Fruit fly (Drosophila melanogaster): Measurements from ENCODE around the gene tow.
A peak's percentile ranks its signal among the peaks of the same experiment; 100 is the strongest.

The tow gene

DNA sequence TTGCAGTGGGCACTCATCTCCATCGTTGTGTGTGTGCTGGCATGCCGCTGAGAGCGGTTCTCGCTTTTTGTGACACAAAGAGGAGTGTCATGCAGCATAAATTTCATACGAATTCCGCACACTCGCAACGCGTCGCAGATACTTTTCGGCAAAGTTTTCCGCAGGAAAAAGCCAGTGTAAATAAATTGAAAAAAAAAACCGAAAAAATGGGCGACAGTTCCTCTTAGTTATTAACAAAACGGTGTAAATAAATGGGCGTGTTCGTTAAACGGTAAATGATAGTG is at the start of gene tow:
TSS of gene tow (plus strand) at position 26 of the 284 bp plus-strand sequence.
- TF ChIP-seq cg (GFP tag; optimal IDR thresholded peaks at IDR 0.05) (no peak), sens (GFP tag) (peak; percentile 37), chinmo (GFP tag; IDR thresholded peaks at IDR 0.05; ENCODE audit: partially characterized antibody) (peak; percentile 69; the same call in 1 of the 4 replicates), ato (GFP tag; IDR thresholded peaks at IDR 0.05; ENCODE audit: partially characterized antibody) (no peak), CG3163 (GFP tag; optimal IDR thresholded peaks at IDR 0.05) (peak; percentile 13), Eip74EF (GFP tag; optimal IDR thresholded peaks at IDR 0.05) (no peak), Trl (optimal IDR thresholded peaks at IDR 0.05) (peak in 1 of 2 experiments; percentile 17), Trl (GFP tag; optimal IDR thresholded peaks at IDR 0.05) (no peak), rib (GFP tag; IDR thresholded peaks at IDR 0.05) (peak; percentile 40; the same call in 1 of the 2 replicates), CG6689 (GFP tag; IDR thresholded peaks at IDR 0.05) (0 out of 2 replicates have a peak, but pooled peaks have one; percentile 20), wek (GFP tag; optimal IDR thresholded peaks at IDR 0.05) (no peak), ewg (GFP tag; optimal IDR thresholded peaks at IDR 0.05) (peak; percentile 11), sd (tag; optimal IDR thresholded peaks at IDR 0.05) (peak; percentile 76), CG31365 (tag; optimal IDR thresholded peaks at IDR 0.05) (no peak), HLH4C (GFP tag; IDR thresholded peaks at IDR 0.05; ENCODE audit: partially characterized antibody) (no peak), vnd (GFP tag; IDR thresholded peaks at IDR 0.05; ENCODE audit: partially characterized antibody) (0 out of 3 replicates have a peak, but pooled peaks have one; percentile 7), CG2712 (tag; optimal IDR thresholded peaks at IDR 0.05) (no peak), Ets65A (GFP tag) (no peak), jigr1 (GFP tag; IDR thresholded peaks at IDR 0.05) (no peak), CG6175 (GFP tag; IDR thresholded peaks at IDR 0.05) (0 out of 3 replicates have a peak, but pooled peaks have one; percentile 21), Hmx (GFP tag; optimal IDR thresholded peaks at IDR 0.05) (no peak), gfzf (GFP tag; optimal IDR thresholded peaks at IDR 0.05) (no peak), ci (GFP tag; IDR thresholded peaks at IDR 0.05) (peak; percentile 41; the same call in 1 of the 3 replicates), CG4328 (GFP tag; optimal IDR thresholded peaks at IDR 0.05) (no peak), nerfin-1 (tag; optimal IDR thresholded peaks at IDR 0.05) (peak; percentile 95)

DNA sequence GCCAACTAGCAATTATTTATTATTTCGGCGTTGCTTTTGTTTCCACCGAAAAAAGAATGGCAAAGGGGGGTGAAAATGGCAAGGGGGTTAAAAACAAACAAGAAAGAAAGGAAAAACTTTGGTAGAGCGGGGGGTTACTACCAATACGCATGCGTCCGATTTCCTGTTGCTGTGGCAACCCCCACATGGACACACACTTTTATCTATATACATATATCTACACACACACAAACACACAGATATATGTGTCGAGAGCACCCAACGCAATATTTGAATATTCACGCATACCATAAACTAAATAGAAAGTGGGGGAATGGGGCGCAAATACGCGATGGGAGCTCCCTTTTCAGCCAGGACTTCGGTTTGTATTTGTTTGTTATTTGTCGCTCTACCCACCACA is 43.4 kb upstream of the tow start:
- TF ChIP-seq abd-A (tag; optimal IDR thresholded peaks at IDR 0.05) (peak; percentile 90), CG4328 (GFP tag; optimal IDR thresholded peaks at IDR 0.05) (no peak), CG9876 (GFP tag; optimal IDR thresholded peaks at IDR 0.05) (no peak), seq (GFP tag; IDR thresholded peaks at IDR 0.05) (peak; percentile 20; the same call in 1 of the 2 replicates), cg (GFP tag; optimal IDR thresholded peaks at IDR 0.05) (peak; percentile 59), Chrac-16 (GFP tag; optimal IDR thresholded peaks at IDR 0.05) (no peak), chinmo (GFP tag; IDR thresholded peaks at IDR 0.05; ENCODE audit: partially characterized antibody) (0 out of 4 replicates have a peak, but pooled peaks have one; percentile 40), scrt (GFP tag; optimal IDR thresholded peaks at IDR 0.05) (peak; percentile 61), crol (GFP tag; IDR thresholded peaks at IDR 0.05) (peak; percentile 69), yki (optimal IDR thresholded peaks at IDR 0.05) (no peak), sim (GFP tag; IDR thresholded peaks at IDR 0.05) (no peak), CG1602 (GFP tag; optimal IDR thresholded peaks at IDR 0.05) (no peak), dpn (GFP tag; optimal IDR thresholded peaks at IDR 0.05) (no peak), esg (GFP tag; conservative IDR thresholded peaks at IDR 0.05) (no peak), CG4854 (GFP tag; optimal IDR thresholded peaks at IDR 0.05) (no peak), MTF-1 (GFP tag; optimal IDR thresholded peaks at IDR 0.05; ENCODE audit: borderline replicate concordance) (no peak), Ada2b (GFP tag; IDR thresholded peaks at IDR 0.05) (no peak), ap (GFP tag; IDR thresholded peaks at IDR 0.05) (no peak), Vsx1 (GFP tag; optimal IDR thresholded peaks at IDR 0.05) (no peak), lov (optimal IDR thresholded peaks at IDR 0.05) (no peak), lov (GFP tag; IDR thresholded peaks at IDR 0.05) (no peak), slou (GFP tag; optimal IDR thresholded peaks at IDR 0.05) (no peak), Nf-YC (tag; optimal IDR thresholded peaks at IDR 0.05) (peak; percentile 80), Rfx (GFP tag; IDR thresholded peaks at IDR 0.05) (peak; percentile 14; the same call in 1 of the 2 replicates), grn (GFP tag; optimal IDR thresholded peaks at IDR 0.05) (no peak), Nf-YB (GFP tag; optimal IDR thresholded peaks at IDR 0.05) (peak; percentile 26), CG15011 (GFP tag; optimal IDR thresholded peaks at IDR 0.05) (no peak), CG12391 (tag; optimal IDR thresholded peaks at IDR 0.05) (no peak), ewg (GFP tag; optimal IDR thresholded peaks at IDR 0.05) (peak; percentile 87), gfzf (GFP tag; optimal IDR thresholded peaks at IDR 0.05) (no peak)
